Fruit fly (Drosophila melanogaster): Measurements from ENCODE around the gene CG5854.

Gene CG5854

dm6 chr3R:23890886-23891285 is 42.8 kb upstream of the CG5854 start, which contains the start of gene TfIIA-S (continued):
- TF ChIP-seq CG12219 (GFP tag; optimal IDR thresholded peaks at IDR 0.05) (no peak), Fer3 (tag; optimal IDR thresholded peaks at IDR 0.05) (peak; percentile 70), Ets97D (GFP tag; optimal IDR thresholded peaks at IDR 0.05) (peak; percentile 95), Gug (GFP tag; IDR thresholded peaks at IDR 0.05) (peak; percentile 55; the same call in 2 of the 4 replicates), sug (tag; optimal IDR thresholded peaks at IDR 0.05) (peak; percentile 78), Tbp (GFP tag; optimal IDR thresholded peaks at IDR 0.05) (no peak), CG17359 (tag; optimal IDR thresholded peaks at IDR 0.05) (peak; percentile 63), Opbp (GFP tag; IDR thresholded peaks at IDR 0.05; ENCODE audit: partially characterized antibody) (no peak), chm (GFP tag; IDR thresholded peaks at IDR 0.05) (no peak), gem (tag; optimal IDR thresholded peaks at IDR 0.05) (no peak), slp2 (GFP tag; optimal IDR thresholded peaks at IDR 0.05) (peak; percentile 52), ERR (GFP tag; optimal IDR thresholded peaks at IDR 0.05) (peak; percentile 86), fd102C (GFP tag; optimal IDR thresholded peaks at IDR 0.05) (peak; percentile 18), ap (GFP tag; IDR thresholded peaks at IDR 0.05) (no peak), CG12155 (GFP tag; optimal IDR thresholded peaks at IDR 0.05) (peak; percentile 84), slou (GFP tag; optimal IDR thresholded peaks at IDR 0.05) (peak; percentile 68), en (GFP tag; optimal IDR thresholded peaks at IDR 0.05) (no peak), CG16863 (GFP tag; optimal IDR thresholded peaks at IDR 0.05) (peak; percentile 63), tio (GFP tag; optimal IDR thresholded peaks at IDR 0.05) (no peak), jumu (GFP tag; optimal IDR thresholded peaks at IDR 0.05) (peak; percentile 86), Antp (GFP tag; optimal IDR thresholded peaks at IDR 0.05) (peak; percentile 86), CHES-1-like (GFP tag; optimal IDR thresholded peaks at IDR 0.05) (peak; percentile 87), ssp (GFP tag; IDR thresholded peaks at IDR 0.05) (no peak), CG2120 (GFP tag; optimal IDR thresholded peaks at IDR 0.05) (peak; percentile 91), CG3995 (GFP tag; optimal IDR thresholded peaks at IDR 0.05) (peak; percentile 61), nau (GFP tag; optimal IDR thresholded peaks at IDR 0.05) (no peak), TFAM (GFP tag; optimal IDR thresholded peaks at IDR 0.05) (no peak), Rfx (GFP tag; IDR thresholded peaks at IDR 0.05) (no peak), CG12299 (tag; optimal IDR thresholded peaks at IDR 0.05) (no peak), CG34422 (GFP tag; IDR thresholded peaks at IDR 0.05) (no peak), Oaz (GFP tag; IDR thresholded peaks at IDR 0.05) (no peak), az2 (GFP tag; optimal IDR thresholded peaks at IDR 0.05) (peak; percentile 65), eve (GFP tag; optimal IDR thresholded peaks at IDR 0.05) (no peak), Bgb (GFP tag; IDR thresholded peaks at IDR 0.05; ENCODE audit: partially characterized antibody) (no peak), CG9437 (GFP tag; optimal IDR thresholded peaks at IDR 0.05) (no peak), amos (GFP tag; IDR thresholded peaks at IDR 0.05; ENCODE audit: partially characterized antibody) (no peak), CG4328 (GFP tag; optimal IDR thresholded peaks at IDR 0.05) (peak; percentile 33), fd96Cb (tag; optimal IDR thresholded peaks at IDR 0.05) (peak; percentile 22), vvl (GFP tag; IDR thresholded peaks at IDR 0.05) (no peak), ranshi (GFP tag; IDR thresholded peaks at IDR 0.05) (no peak), pfk (GFP tag; optimal IDR thresholded peaks at IDR 0.05) (peak; percentile 2), CG11695 (GFP tag; IDR thresholded peaks at IDR 0.05) (no peak), Dfd (GFP tag; optimal IDR thresholded peaks at IDR 0.05) (no peak), CG8924 (tag; optimal IDR thresholded peaks at IDR 0.05) (peak; percentile 43), CG16813 (GFP tag; IDR thresholded peaks at IDR 0.05; ENCODE audit: partially characterized antibody) (no peak), zfh1 (GFP tag; IDR thresholded peaks at IDR 0.05) (no peak), nerfin-1 (tag; optimal IDR thresholded peaks at IDR 0.05) (peak; percentile 45), CG6689 (GFP tag; IDR thresholded peaks at IDR 0.05) (no peak), HmgD (GFP tag; optimal IDR thresholded peaks at IDR 0.05) (peak; percentile 93), Lhr (GFP tag; optimal IDR thresholded peaks at IDR 0.05) (peak; percentile 97), Med (GFP tag) (peak; percentile 99), nerfin-2 (GFP tag; IDR thresholded peaks at IDR 0.05; ENCODE audit: partially characterized antibody) (no peak)
